Fruit fly (Drosophila melanogaster): ENCODE measurements around the gene Wnt10.

Wnt10 gene

dm6 chr2L:7339392-7340014, 23.7 kb upstream of the Wnt10 start (continued):
- TF ChIP-seq YL-1 (GFP tag; optimal IDR thresholded peaks at IDR 0.05) = no peak
- peak in 1 of 2 experiments; percentile 11 for TF ChIP-seq dpn (GFP tag; optimal IDR thresholded peaks at IDR 0.05)
- peak in 1 of 2 experiments; percentile 27 for TF ChIP-seq Pdp1 (GFP tag; optimal IDR thresholded peaks at IDR 0.05)
- no peak for TF ChIP-seq sug (tag; optimal IDR thresholded peaks at IDR 0.05)
- TF ChIP-seq BtbVII (GFP tag; optimal IDR thresholded peaks at IDR 0.05) = no peak
- no peak for TF ChIP-seq CG2889 (GFP tag; IDR thresholded peaks at IDR 0.05)
- peak; percentile 57 for TF ChIP-seq CG10209 (GFP tag; optimal IDR thresholded peaks at IDR 0.05)
- peak; percentile 10 for TF ChIP-seq CG10979 (tag; optimal IDR thresholded peaks at IDR 0.05)
- TF ChIP-seq Hr51 (GFP tag; optimal IDR thresholded peaks at IDR 0.05) = no peak
- TF ChIP-seq CG13296 (GFP tag; optimal IDR thresholded peaks at IDR 0.05) = peak; percentile 10
- TF ChIP-seq bigmax (GFP tag; optimal IDR thresholded peaks at IDR 0.05) = no peak
- TF ChIP-seq pum (GFP tag; optimal IDR thresholded peaks at IDR 0.05) = no peak
- no peak for TF ChIP-seq Rx (GFP tag; IDR thresholded peaks at IDR 0.05)
- TF ChIP-seq CG11560 (tag; IDR thresholded peaks at IDR 0.05) = no peak
- no peak for TF ChIP-seq CG3065 (GFP tag; optimal IDR thresholded peaks at IDR 0.05)
- TF ChIP-seq CG10654 (GFP tag; optimal IDR thresholded peaks at IDR 0.05) = no peak
- TF ChIP-seq Bdp1 (GFP tag; optimal IDR thresholded peaks at IDR 0.05) = no peak
- TF ChIP-seq CG2129 (GFP tag; IDR thresholded peaks at IDR 0.05; ENCODE audit: partially characterized antibody) = no peak
- TF ChIP-seq CG42726 (GFP tag; IDR thresholded peaks at IDR 0.05; ENCODE audit: partially characterized antibody) = no peak
- no peak for TF ChIP-seq CG7839 (tag; optimal IDR thresholded peaks at IDR 0.05)
- no peak for TF ChIP-seq chn (GFP tag; optimal IDR thresholded peaks at IDR 0.05)
- no peak for TF ChIP-seq gfzf (GFP tag; optimal IDR thresholded peaks at IDR 0.05)
- TF ChIP-seq row (GFP tag; IDR thresholded peaks at IDR 0.05) = no peak
- TF ChIP-seq CG18262 (tag; optimal IDR thresholded peaks at IDR 0.05) = peak; percentile 33
- TF ChIP-seq tll (GFP tag; optimal IDR thresholded peaks at IDR 0.05) = no peak
- no peak for TF ChIP-seq Dp (GFP tag; optimal IDR thresholded peaks at IDR 0.05)
- TF ChIP-seq unc-4 (GFP tag; IDR thresholded peaks at IDR 0.05; ENCODE audit: partially characterized antibody) = no peak
- TF ChIP-seq CG9876 (GFP tag; optimal IDR thresholded peaks at IDR 0.05) = no peak
- TF ChIP-seq CG17912 (GFP tag; optimal IDR thresholded peaks at IDR 0.05) = no peak
- TF ChIP-seq CG17612 (GFP tag; IDR thresholded peaks at IDR 0.05) = no peak
- TF ChIP-seq D (optimal IDR thresholded peaks at IDR 0.05) = no peak
- peak; percentile 15 for TF ChIP-seq D (GFP tag; optimal IDR thresholded peaks at IDR 0.05)
- peak; percentile 2 for TF ChIP-seq salm (tag; optimal IDR thresholded peaks at IDR 0.05)
- no peak for TF ChIP-seq peb (GFP tag; IDR thresholded peaks at IDR 0.05)
- peak; percentile 11 for TF ChIP-seq NC2α (GFP tag; optimal IDR thresholded peaks at IDR 0.05)
- TF ChIP-seq CG32767 (GFP tag; IDR thresholded peaks at IDR 0.05) = no peak
- no peak for TF ChIP-seq tx (GFP tag; optimal IDR thresholded peaks at IDR 0.05)
- TF ChIP-seq vfl (GFP tag; optimal IDR thresholded peaks at IDR 0.05) = no peak
- TF ChIP-seq repo (GFP tag; optimal IDR thresholded peaks at IDR 0.05) = no peak
- TF ChIP-seq CG4730 (GFP tag; IDR thresholded peaks at IDR 0.05) = no peak
- no peak for TF ChIP-seq Side (GFP tag; optimal IDR thresholded peaks at IDR 0.05)
- no peak for TF ChIP-seq CrebB (tag; optimal IDR thresholded peaks at IDR 0.05)
- no peak for TF ChIP-seq CG18011 (GFP tag; optimal IDR thresholded peaks at IDR 0.05)
- peak; percentile 90 for TF ChIP-seq Ets65A (GFP tag)
- no peak for TF ChIP-seq Antp (GFP tag; optimal IDR thresholded peaks at IDR 0.05)
- TF ChIP-seq fd3F (GFP tag; optimal IDR thresholded peaks at IDR 0.05) = no peak
- TF ChIP-seq z (GFP tag; IDR thresholded peaks at IDR 0.05) = 0 out of 3 replicates have a peak, but pooled peaks have one; percentile 25
- no peak for TF ChIP-seq CG17361 (GFP tag; IDR thresholded peaks at IDR 0.05)
- TF ChIP-seq danr (GFP tag; IDR thresholded peaks at IDR 0.05) = no peak
- peak; percentile 30 for TF ChIP-seq Lhr (GFP tag; optimal IDR thresholded peaks at IDR 0.05)
- TF ChIP-seq CG4360 (GFP tag; IDR thresholded peaks at IDR 0.05) = no peak
